Fruit fly (Drosophila melanogaster) whole organism, prepupa: Measurements from ENCODE around the gene CG6398.

ENCODE experiments used
- Blimp-1 ChIP-seq: fragments of 200-800 bp; sonication (Bioruptor generic); optimal IDR thresholded peaks from 3 replicates; lab custom pipeline; 2017; ENCODE audit warnings: missing biosample characterization, missing genetic modification characterization, mild to moderate bottlenecking, moderate library complexity, missing genetic modification reagents
- CG10631 ChIP-seq: fragments of 200-800 bp; sonication (Bioruptor generic); optimal IDR thresholded peaks from 2 replicates; lab custom pipeline; 2016; ENCODE audit warnings: missing biosample characterization, missing genetic modification characterization
- CG11294 ChIP-seq: fragments of 200-800 bp; sonication (Bioruptor generic); IDR thresholded peaks from 2 replicates; pipeline ENCODE4 v1.3.6; 2022; ENCODE audit warnings: missing biosample characterization, missing genetic modification characterization
- CG11762 ChIP-seq: fragments of 200-800 bp; sonication (Bioruptor generic); optimal IDR thresholded peaks from 3 replicates; lab custom pipeline; 2016; ENCODE audit warnings: missing biosample characterization, missing genetic modification characterization; ENCODE audit not compliant: insufficient read depth
- CG11902 ChIP-seq: fragments of 200-800 bp; sonication (Bioruptor generic); optimal IDR thresholded peaks from 3 replicates; lab custom pipeline; 2016; ENCODE audit warnings: missing biosample characterization, missing genetic modification characterization
- CG15336 ChIP-seq: fragments of 200-800 bp; sonication (Bioruptor generic); IDR thresholded peaks from 2 replicates; pipeline ENCODE4 v1.3.6; 2022; ENCODE audit warnings: missing biosample characterization, missing genetic modification characterization
- CG1621 ChIP-seq: fragments of 200-800 bp; sonication (Bioruptor generic); optimal IDR thresholded peaks from 3 replicates; lab custom pipeline; 2018; ENCODE audit warnings: missing biosample characterization, mild to moderate bottlenecking, missing genetic modification characterization
- CG16779 ChIP-seq: fragments of 200-800 bp; sonication (Bioruptor generic); optimal IDR thresholded peaks from 3 replicates; lab custom pipeline; 2017; ENCODE audit warnings: missing biosample characterization, mild to moderate bottlenecking, missing genetic modification characterization
- CG31627 ChIP-seq: fragments of 200-800 bp; sonication (Bioruptor generic); optimal IDR thresholded peaks from 3 replicates; lab custom pipeline; 2016; ENCODE audit warnings: missing biosample characterization, missing genetic modification characterization
- CG32006 ChIP-seq: fragments of 200-800 bp; sonication (Bioruptor generic); optimal IDR thresholded peaks from 3 replicates; lab custom pipeline; 2017; ENCODE audit warnings: missing biosample characterization, mild to moderate bottlenecking, missing genetic modification characterization
- CG3919 ChIP-seq: fragments of 200-800 bp; sonication (Bioruptor generic); optimal IDR thresholded peaks from 3 replicates; lab custom pipeline; 2016; ENCODE audit warnings: missing biosample characterization, missing genetic modification characterization
- CG4318 ChIP-seq: fragments of 200-800 bp; sonication (Bioruptor generic); optimal IDR thresholded peaks from 3 replicates; lab custom pipeline; 2017; ENCODE audit warnings: missing biosample characterization, mild to moderate bottlenecking, missing genetic modification characterization
- CG6163 ChIP-seq: fragments of 200-800 bp; sonication (Bioruptor generic); IDR thresholded peaks from 3 replicates; pipeline ENCODE4 v1.3.6; 2022; ENCODE audit warnings: missing biosample characterization, missing genetic modification characterization
- CG6276 ChIP-seq: fragments of 200-800 bp; sonication (Bioruptor generic); optimal IDR thresholded peaks from 2 replicates; lab custom pipeline; 2017; ENCODE audit warnings: missing biosample characterization, mild to moderate bottlenecking, missing genetic modification characterization
- CG6792 ChIP-seq: fragments of 200-800 bp; sonication (Bioruptor generic); optimal IDR thresholded peaks from 3 replicates; lab custom pipeline; 2016; ENCODE audit warnings: missing biosample characterization, missing genetic modification characterization
- CG6808 ChIP-seq: fragments of 200-800 bp; sonication (Bioruptor generic); optimal IDR thresholded peaks from 3 replicates; lab custom pipeline; 2017; ENCODE audit warnings: missing biosample characterization, missing genetic modification characterization, mild to moderate bottlenecking, moderate library complexity, missing genetic modification reagents
- CG6854 ChIP-seq: fragments of 200-800 bp; sonication (Bioruptor generic); optimal IDR thresholded peaks from 2 replicates; lab custom pipeline; 2017; ENCODE audit warnings: missing biosample characterization, mild to moderate bottlenecking, missing genetic modification characterization
- CG7368 ChIP-seq: fragments of 200-800 bp; sonication (Bioruptor generic); optimal IDR thresholded peaks from 3 replicates; lab custom pipeline; 2016; ENCODE audit warnings: missing biosample characterization, missing genetic modification characterization
- CG8119 ChIP-seq: fragments of 200-800 bp; sonication (Bioruptor generic); IDR thresholded peaks from 3 replicates; pipeline ENCODE4 v1.3.6; 2022; ENCODE audit warnings: missing biosample characterization, missing genetic modification characterization
- CG8319 ChIP-seq: fragments of 200-800 bp; sonication (Bioruptor generic); optimal IDR thresholded peaks from 3 replicates; lab custom pipeline; 2016; ENCODE audit warnings: missing biosample characterization, missing genetic modification characterization
- CG8632 ChIP-seq: fragments of 200-800 bp; sonication (Bioruptor generic); optimal IDR thresholded peaks from 3 replicates; lab custom pipeline; 2016; ENCODE audit warnings: missing biosample characterization, missing genetic modification characterization
- CG9139 ChIP-seq: fragments of 200-800 bp; sonication (Bioruptor generic); optimal IDR thresholded peaks from 3 replicates; lab custom pipeline; 2017; ENCODE audit warnings: missing biosample characterization, mild to moderate bottlenecking, missing genetic modification characterization
- Eip75B ChIP-seq: fragments of 200-800 bp; sonication (Bioruptor generic); optimal IDR thresholded peaks from 3 replicates; lab custom pipeline; 2016; ENCODE audit warnings: missing biosample characterization, missing genetic modification characterization
- Eip78C ChIP-seq: fragments of 200-800 bp; sonication (Bioruptor generic); peaks from one replicate; lab custom pipeline; 2016; ENCODE audit warnings: missing biosample characterization, missing genetic modification characterization
- Eip93F ChIP-seq: fragments of 200-800 bp; sonication (Bioruptor generic); optimal IDR thresholded peaks from 2 replicates; lab custom pipeline; 2016; ENCODE audit warnings: missing biosample characterization, mild to moderate bottlenecking, missing genetic modification characterization
- Ets96B ChIP-seq: fragments of 200-800 bp; optimal IDR thresholded peaks from 2 replicates; lab custom pipeline; 2019; ENCODE audit warnings: missing biosample characterization, mild to moderate bottlenecking, missing genetic modification characterization, moderate library complexity
- Gug ChIP-seq: fragments of 200-800 bp; sonication (Bioruptor generic); IDR thresholded peaks from 2 replicates; pipeline ENCODE4 v1.3.6; 2022; ENCODE audit warnings: missing biosample characterization, missing genetic modification characterization
- Hr39 ChIP-seq: fragments of 200-800 bp; sonication (Bioruptor generic); optimal IDR thresholded peaks from 2 replicates; lab custom pipeline; 2016; ENCODE audit warnings: missing biosample characterization, missing genetic modification characterization
- Lpt ChIP-seq: fragments of 200-800 bp; sonication (Bioruptor generic); optimal IDR thresholded peaks from 3 replicates; lab custom pipeline; 2016; ENCODE audit warnings: missing biosample characterization, missing genetic modification characterization
- Met ChIP-seq: fragments of 200-800 bp; sonication (Bioruptor generic); optimal IDR thresholded peaks from 3 replicates; lab custom pipeline; 2016; ENCODE audit warnings: missing biosample characterization, missing genetic modification characterization
- OdsH ChIP-seq: fragments of 200-800 bp; sonication (Bioruptor generic); optimal IDR thresholded peaks from 3 replicates; lab custom pipeline; 2016; ENCODE audit warnings: missing biosample characterization, missing genetic modification characterization
- Smox ChIP-seq: fragments of 200-800 bp; sonication (Bioruptor generic); optimal IDR thresholded peaks from 3 replicates; lab custom pipeline; 2016; ENCODE audit warnings: missing biosample characterization, missing genetic modification characterization
- Sox102F ChIP-seq: fragments of 200-800 bp; sonication (Bioruptor generic); optimal IDR thresholded peaks from 2 replicates; lab custom pipeline; 2016; ENCODE audit warnings: missing biosample characterization, mild to moderate bottlenecking, missing genetic modification characterization
- Sox14 ChIP-seq: fragments of 200-800 bp; sonication (Bioruptor generic); optimal IDR thresholded peaks from 3 replicates; lab custom pipeline; 2016; ENCODE audit warnings: missing biosample characterization, missing genetic modification characterization
- achi ChIP-seq: fragments of 200-800 bp; sonication (Bioruptor generic); optimal IDR thresholded peaks from 3 replicates; lab custom pipeline; 2016; ENCODE audit warnings: missing biosample characterization, missing genetic modification characterization
- acj6 ChIP-seq: fragments of 200-800 bp; sonication (Bioruptor generic); optimal IDR thresholded peaks from 3 replicates; lab custom pipeline; 2016; ENCODE audit warnings: missing biosample characterization, missing genetic modification characterization
- cyc ChIP-seq: fragments of 200-800 bp; sonication (Bioruptor generic); optimal IDR thresholded peaks from 3 replicates; lab custom pipeline; 2016; ENCODE audit warnings: missing biosample characterization, missing genetic modification characterization
- dac ChIP-seq: fragments of 200-800 bp; sonication (Bioruptor generic); optimal IDR thresholded peaks from 2 replicates; lab custom pipeline; 2017; ENCODE audit warnings: missing biosample characterization, mild to moderate bottlenecking, missing genetic modification characterization
- dsx ChIP-seq: fragments of 200-800 bp; optimal IDR thresholded peaks from 3 replicates; lab custom pipeline; 2019; ENCODE audit warnings: missing biosample characterization, mild to moderate bottlenecking, missing genetic modification characterization, moderate library complexity; ENCODE audit not compliant: poor library complexity, severe bottlenecking
- eg ChIP-seq: fragments of 200-800 bp; sonication (Bioruptor generic); IDR thresholded peaks from 3 replicates; pipeline ENCODE4 v1.3.6; 2022; ENCODE audit warnings: missing biosample characterization, missing genetic modification characterization
- fd59A ChIP-seq: fragments of 200-800 bp; sonication (Bioruptor generic); optimal IDR thresholded peaks from 2 replicates; lab custom pipeline; 2017; ENCODE audit warnings: missing biosample characterization, mild to moderate bottlenecking, missing genetic modification characterization, missing genetic modification reagents
- fd85E ChIP-seq: fragments of 200-800 bp; sonication (Bioruptor generic); optimal IDR thresholded peaks from 3 replicates; lab custom pipeline; 2016; ENCODE audit warnings: missing biosample characterization, missing genetic modification characterization
- fkh ChIP-seq: fragments of 200-800 bp; sonication (Bioruptor generic); optimal IDR thresholded peaks from 3 replicates; lab custom pipeline; 2017; ENCODE audit warnings: missing biosample characterization, mild to moderate bottlenecking, missing genetic modification characterization, moderate library complexity
- lz ChIP-seq: fragments of 200-800 bp; sonication (Bioruptor generic); optimal IDR thresholded peaks from 3 replicates; lab custom pipeline; 2016; ENCODE audit warnings: missing biosample characterization, missing genetic modification characterization
- net ChIP-seq: fragments of 200-800 bp; sonication (Bioruptor generic); optimal IDR thresholded peaks from 3 replicates; lab custom pipeline; 2016; ENCODE audit warnings: missing biosample characterization, missing genetic modification characterization
- spab ChIP-seq: fragments of 200-800 bp; sonication (Bioruptor generic); optimal IDR thresholded peaks from 2 replicates; lab custom pipeline; 2017; ENCODE audit warnings: missing biosample characterization, mild to moderate bottlenecking, missing genetic modification characterization, missing genetic modification reagents
- svp ChIP-seq: fragments of 200-800 bp; sonication (Bioruptor generic); peaks from one replicate; lab custom pipeline; 2016; ENCODE audit warnings: missing biosample characterization, missing genetic modification characterization
- topi ChIP-seq: fragments of 200-800 bp; sonication (Bioruptor generic); optimal IDR thresholded peaks from 3 replicates; lab custom pipeline; 2016; ENCODE audit warnings: missing biosample characterization, missing genetic modification characterization
- vri ChIP-seq: fragments of 200-800 bp; sonication (Bioruptor generic); optimal IDR thresholded peaks from 3 replicates; lab custom pipeline; 2016; ENCODE audit warnings: missing biosample characterization, mild to moderate bottlenecking, missing genetic modification characterization

CG6398 gene

DNA sequence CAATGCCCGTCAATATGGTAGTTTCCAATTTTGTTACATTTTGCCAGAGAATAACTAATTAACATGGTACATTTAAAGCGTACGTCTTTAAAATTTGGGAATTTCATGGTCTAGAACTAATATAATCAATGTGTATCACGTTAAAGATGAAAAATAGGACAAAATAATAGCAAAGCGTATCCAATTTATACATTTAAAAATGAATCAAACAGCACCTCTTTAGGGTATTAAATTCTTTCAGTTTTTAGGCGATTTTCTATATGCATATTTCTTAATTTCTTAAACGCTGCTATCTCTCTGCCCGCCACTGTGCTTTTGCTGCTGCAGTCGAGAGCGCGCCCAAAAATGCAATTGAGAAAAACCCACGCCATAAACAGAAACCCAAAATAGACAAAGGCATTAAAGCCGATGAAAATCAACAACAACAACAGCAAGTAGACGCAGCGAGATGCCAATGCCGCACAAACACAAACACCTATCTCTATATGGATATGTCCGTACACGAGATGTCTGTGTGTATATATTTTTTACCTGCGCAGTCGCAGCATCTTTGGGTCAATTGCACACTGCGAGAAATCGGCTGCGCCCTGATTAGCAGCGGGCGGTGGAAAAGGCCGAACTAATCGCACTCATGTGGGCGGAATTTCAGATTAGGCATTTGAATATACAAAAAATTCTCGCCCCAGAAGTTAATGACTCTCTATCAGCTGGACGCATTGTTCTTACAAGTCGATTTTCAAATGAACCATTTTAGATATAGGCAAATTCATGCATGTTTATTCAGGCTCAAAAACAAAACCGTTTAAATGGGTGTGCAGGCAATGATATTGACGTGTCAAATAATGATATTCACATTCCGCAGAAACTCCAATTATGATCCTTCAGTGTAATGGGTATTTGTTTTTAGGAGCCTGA is 1.3 kb upstream of the CG6398 start (continued):
- peak; percentile 10 for TF ChIP-seq cyc
- TF ChIP-seq net = peak; percentile 66
- TF ChIP-seq CG8119 (GFP tag; lab: Robert Waterston, UW) = peak; percentile 77
- no peak for TF ChIP-seq Eip93F (GFP tag; lab: Kevin White, UChicago)
- peak; percentile 57 for TF ChIP-seq CG3919 (GFP tag; lab: Kevin White, UChicago)
- peak; percentile 44 for TF ChIP-seq CG11762 (GFP tag; lab: Kevin White, UChicago)
- TF ChIP-seq CG16779 (tag; lab: Kevin White, UChicago) = peak; percentile 50
- TF ChIP-seq Eip75B (GFP tag; lab: Kevin White, UChicago) = peak; percentile 39
- TF ChIP-seq dsx (GFP tag; lab: Kevin White, UChicago) = peak; percentile 47
- TF ChIP-seq CG6854 (GFP tag; lab: Kevin White, UChicago) = no peak
- peak; percentile 29 for TF ChIP-seq lz
- TF ChIP-seq CG11294 = 0 out of 2 replicates have a peak, but pooled peaks have one; percentile 32
- peak; percentile 62 for TF ChIP-seq achi (GFP tag; lab: Kevin White, UChicago)
- peak; percentile 61; the same call in 2 of the 3 replicates for TF ChIP-seq eg
- TF ChIP-seq CG31627 (GFP tag; lab: Kevin White, UChicago) = peak; percentile 21
- TF ChIP-seq fd85E (GFP tag; lab: Kevin White, UChicago) = no peak
- peak; percentile 58 for TF ChIP-seq CG6792 (GFP tag; lab: Kevin White, UChicago)
- peak; percentile 46 for TF ChIP-seq Sox14 (GFP tag; lab: Kevin White, UChicago)
- TF ChIP-seq CG10631 = peak; percentile 35
- peak; percentile 65 for TF ChIP-seq CG6808 (GFP tag; lab: Kevin White, UChicago)
- TF ChIP-seq fd59A (GFP tag; lab: Kevin White, UChicago) = peak; percentile 45
- TF ChIP-seq CG4318 (GFP tag; lab: Kevin White, UChicago) = peak; percentile 69
- TF ChIP-seq acj6 = peak; percentile 30
- peak; percentile 50 for TF ChIP-seq Hr39 (GFP tag; lab: Kevin White, UChicago)
- peak; percentile 81 for TF ChIP-seq CG6276
- peak; percentile 58 for TF ChIP-seq Ets96B
- TF ChIP-seq Smox (GFP tag; lab: Kevin White, UChicago) = peak; percentile 26
- TF ChIP-seq vri (GFP tag; lab: Kevin White, UChicago) = no peak
- peak; percentile 3 for TF ChIP-seq CG8319 (GFP tag; lab: Kevin White, UChicago)
- TF ChIP-seq Met (GFP tag; lab: Kevin White, UChicago) = peak; percentile 52
- peak; percentile 8 for TF ChIP-seq CG7368 (GFP tag; lab: Kevin White, UChicago)
- peak; percentile 16 for TF ChIP-seq fkh (GFP tag; lab: Kevin White, UChicago)
- TF ChIP-seq CG32006 (GFP tag; lab: Kevin White, UChicago) = peak; percentile 82
- TF ChIP-seq CG11902 = peak; percentile 15
- peak; percentile 42 for TF ChIP-seq spab (GFP tag; lab: Kevin White, UChicago)
- TF ChIP-seq svp (GFP tag; lab: Kevin White, UChicago) = peak; percentile 64
- no peak for TF ChIP-seq Blimp-1 (GFP tag; lab: Kevin White, UChicago)
- peak; percentile 80 for TF ChIP-seq CG15336
- peak; percentile 54 for TF ChIP-seq CG8632 (GFP tag; lab: Kevin White, UChicago)

DNA sequence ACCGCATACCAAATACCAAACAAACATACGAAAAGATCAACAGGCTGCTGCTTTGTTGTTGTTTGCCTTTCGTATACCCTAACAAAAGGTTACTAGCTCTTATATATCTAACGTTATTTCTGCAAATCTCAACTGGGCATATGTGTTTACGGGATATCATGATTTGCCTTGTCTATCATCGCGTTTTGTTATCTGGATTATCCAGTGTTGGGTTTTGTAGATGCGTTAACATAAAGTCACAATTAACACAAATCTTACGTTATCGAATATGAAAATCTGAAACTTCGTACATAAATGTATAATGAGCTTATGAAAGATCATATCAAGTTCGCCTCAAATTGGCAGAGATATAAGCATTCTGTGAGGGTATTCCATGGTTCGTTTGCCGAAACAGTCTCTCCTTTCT is 414 bp upstream of the CG6398 start:
- TF ChIP-seq Gug (GFP tag; lab: Robert Waterston, UW) (no peak), CG1621 (tag; lab: Kevin White, UChicago) (peak; percentile 3), CG9139 (GFP tag; lab: Kevin White, UChicago) (no peak), Lpt (no peak), Sox102F (GFP tag; lab: Kevin White, UChicago) (peak; percentile 60), CG11902 (no peak), Eip78C (GFP tag; lab: Kevin White, UChicago) (peak; percentile 61), Eip75B (GFP tag; lab: Kevin White, UChicago) (peak; percentile 22), OdsH (GFP tag; lab: Kevin White, UChicago) (peak; percentile 81), CG11294 (no peak), CG6854 (GFP tag; lab: Kevin White, UChicago) (no peak), fkh (GFP tag; lab: Kevin White, UChicago) (peak; percentile 65), spab (GFP tag; lab: Kevin White, UChicago) (peak; percentile 24), svp (GFP tag; lab: Kevin White, UChicago) (peak; percentile 89), topi (peak; percentile 76), CG32006 (GFP tag; lab: Kevin White, UChicago) (peak; percentile 66), CG6163 (no peak), Ets96B (peak; percentile 63), dac (GFP tag; lab: Kevin White, UChicago) (peak; percentile 24), Hr39 (GFP tag; lab: Kevin White, UChicago) (peak; percentile 48)
